Worm (Caenorhabditis elegans): ENCODE data around the gene T10B10.8.

The T10B10.8 gene

DNA sequence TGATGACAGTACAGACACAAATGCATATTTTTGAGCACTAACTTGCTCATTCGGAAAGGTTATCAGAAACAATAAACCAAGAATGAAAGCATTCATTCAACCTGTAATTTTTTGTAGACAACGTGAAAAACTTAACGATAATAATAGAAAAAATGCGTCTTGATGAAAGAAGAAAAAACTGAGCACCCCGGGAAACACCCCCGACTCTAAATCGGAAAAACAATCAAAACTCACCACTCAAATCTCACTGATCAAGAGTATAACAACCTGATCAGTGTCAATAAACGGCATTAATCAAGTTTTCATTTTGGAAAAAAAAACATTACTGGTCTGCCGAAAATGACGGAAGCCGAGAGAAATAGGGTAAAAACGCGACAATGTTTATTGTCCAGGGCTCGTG lies at the start of gene T10B10.8:
Gene T10B10.8 (minus strand): TSS at position 101 of the 400 bp plus-strand sequence.
- TF ChIP-seq pha-4 (tag; optimal IDR thresholded peaks at IDR 0.05) (peak; percentile 40), zag-1 (tag; optimal IDR thresholded peaks at IDR 0.05) (no peak), snpc-4 (tag; optimal IDR thresholded peaks at IDR 0.05) (no peak), jun-1 (tag; optimal IDR thresholded peaks at IDR 0.05) (no peak)

DNA sequence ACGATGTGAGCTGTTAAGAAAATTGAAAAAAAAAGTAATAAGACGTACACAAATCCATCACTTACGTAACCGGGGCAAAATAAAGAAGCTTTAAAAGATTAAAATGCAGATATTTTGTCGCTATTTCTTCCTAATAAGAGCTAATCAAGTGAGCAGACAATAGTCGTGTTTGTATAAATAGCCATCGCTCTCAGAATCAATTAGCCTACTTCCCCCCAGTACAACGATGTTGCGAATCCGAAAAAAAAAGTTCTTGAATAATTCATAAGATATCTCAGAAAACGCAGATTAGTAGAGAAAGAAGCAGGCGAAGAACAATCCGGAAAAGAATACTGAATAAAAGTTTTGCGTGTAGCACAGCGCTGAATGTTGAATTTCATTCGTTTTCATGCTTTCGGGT lies 49.2 kb upstream of the T10B10.8 start:
- TF ChIP-seq eor-1 (tag; optimal IDR thresholded peaks at IDR 0.05) (no peak), ztf-4 (tag; optimal IDR thresholded peaks at IDR 0.05) (no peak), daf-12 (tag; optimal IDR thresholded peaks at IDR 0.05) (no peak), hmg-11 (tag; optimal IDR thresholded peaks at IDR 0.05) (no peak), ama-1 (optimal IDR thresholded peaks at IDR 0.05) (no peak), fkh-2 (tag; optimal IDR thresholded peaks at IDR 0.05) (no peak), elt-2 (tag; optimal IDR thresholded peaks at IDR 0.05) (no peak), egl-5 (tag; optimal IDR thresholded peaks at IDR 0.05) (no peak), ZK546.5 (tag; optimal IDR thresholded peaks at IDR 0.05) (no peak), ztf-11 (tag; optimal IDR thresholded peaks at IDR 0.05) (no peak), jun-1 (tag; optimal IDR thresholded peaks at IDR 0.05) (no peak), pha-4 (tag; optimal IDR thresholded peaks at IDR 0.05) (no peak), mdl-1 (tag; optimal IDR thresholded peaks at IDR 0.05) (no peak), mml-1 (tag; optimal IDR thresholded peaks at IDR 0.05) (no peak), snpc-4 (tag; optimal IDR thresholded peaks at IDR 0.05) (no peak), unc-39 (tag; optimal IDR thresholded peaks at IDR 0.05) (no peak), fkh-10 (GFP tag; optimal IDR thresholded peaks at IDR 0.05) (no peak), nhr-77 (tag; optimal IDR thresholded peaks at IDR 0.05) (no peak)

DNA sequence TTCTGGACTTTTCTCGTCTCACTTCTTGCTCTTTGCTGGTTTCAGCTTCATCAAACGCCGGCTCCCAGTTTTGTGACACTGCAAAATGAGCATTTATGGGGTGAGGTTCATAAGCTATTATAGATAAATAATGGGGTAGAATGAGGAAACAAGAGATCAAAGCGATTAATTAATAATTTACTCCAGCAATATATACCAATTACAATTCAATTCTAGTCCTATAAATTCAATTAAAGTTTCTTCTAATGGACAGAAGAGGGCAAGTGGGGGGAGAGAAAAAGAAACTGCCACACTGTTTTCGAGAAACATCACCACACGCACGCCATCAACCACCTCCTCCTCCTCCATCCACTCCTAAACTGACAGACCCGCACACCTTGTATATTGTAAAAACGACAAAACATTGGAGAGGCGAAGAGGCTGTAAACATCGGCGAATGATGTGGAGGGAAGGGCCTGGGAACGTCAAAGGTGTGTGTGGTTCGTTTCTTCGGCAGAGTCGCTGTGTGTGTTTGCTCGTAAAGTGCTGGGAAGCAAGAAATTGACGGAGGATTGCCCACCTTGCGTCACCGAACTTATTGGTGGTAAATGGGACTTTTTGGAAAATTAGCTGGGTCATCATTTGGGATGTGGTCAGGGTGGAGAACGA lies 47.3 kb upstream of the T10B10.8 start, which contains the start of the genes H03A11.13 and famk-1:
Gene H03A11.13 (minus strand): TSS at position 51 of the 648 bp plus-strand sequence.
Gene famk-1 (minus strand): TSS at position 78 of the 648 bp plus-strand sequence.
- TF ChIP-seq skn-1 (tag; optimal IDR thresholded peaks at IDR 0.05) (no peak), elt-2 (tag; optimal IDR thresholded peaks at IDR 0.05) (no peak), ceh-9 (tag; optimal IDR thresholded peaks at IDR 0.05) (no peak), pha-4 (tag; optimal IDR thresholded peaks at IDR 0.05) (peak; percentile 19)

DNA sequence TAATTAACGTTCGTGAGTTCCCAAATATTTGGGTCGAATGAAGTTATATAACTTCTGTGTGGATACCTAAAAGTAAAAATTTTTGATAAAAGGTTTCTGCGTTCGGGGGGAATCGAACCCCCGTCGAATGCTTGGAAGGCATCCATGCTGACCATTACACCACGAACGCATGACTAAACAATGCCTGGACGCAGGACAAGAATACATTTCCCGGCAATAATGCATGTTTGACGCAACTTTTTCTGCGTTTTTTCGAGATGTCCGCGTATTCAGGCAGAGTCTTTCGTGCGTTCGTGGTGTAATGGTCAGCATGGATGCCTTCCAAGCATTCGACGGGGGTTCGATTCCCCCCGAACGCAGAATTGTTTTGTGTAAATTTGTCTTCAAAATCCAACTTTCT lies 34.7 kb upstream of the T10B10.8 start:
- TF ChIP-seq R02D3.7 (tag; optimal IDR thresholded peaks at IDR 0.05) (no peak), tbx-2 (tag; optimal IDR thresholded peaks at IDR 0.05) (peak; percentile 73), lin-39 (tag; optimal IDR thresholded peaks at IDR 0.05) (peak; percentile 47), nhr-11 (tag; optimal IDR thresholded peaks at IDR 0.05) (no peak), nfya-1 (tag; optimal IDR thresholded peaks at IDR 0.05; ENCODE audit: insufficient read depth) (peak; percentile 51), sea-2 (GFP tag; optimal IDR thresholded peaks at IDR 0.05) (no peak), nhr-237 (tag; optimal IDR thresholded peaks at IDR 0.05) (no peak), egl-5 (tag; optimal IDR thresholded peaks at IDR 0.05) (peak; percentile 52), ztf-4 (tag; optimal IDR thresholded peaks at IDR 0.05) (no peak), ZK546.5 (tag; optimal IDR thresholded peaks at IDR 0.05) (no peak), mml-1 (tag; optimal IDR thresholded peaks at IDR 0.05) (no peak), aly-2 (tag; optimal IDR thresholded peaks at IDR 0.05) (no peak), elt-2 (tag; optimal IDR thresholded peaks at IDR 0.05) (peak; percentile 57), nhr-28 (tag; optimal IDR thresholded peaks at IDR 0.05) (peak; percentile 13), mdl-1 (tag; optimal IDR thresholded peaks at IDR 0.05) (no peak), daf-12 (tag; optimal IDR thresholded peaks at IDR 0.05) (no peak), pqm-1 (tag; optimal IDR thresholded peaks at IDR 0.05) (peak; percentile 73), snpc-4 (tag; optimal IDR thresholded peaks at IDR 0.05) (peak; percentile 13), lin-15B (tag; optimal IDR thresholded peaks at IDR 0.05) (no peak), ceh-9 (tag; optimal IDR thresholded peaks at IDR 0.05) (no peak), egl-27 (tag; optimal IDR thresholded peaks at IDR 0.05) (no peak), lsy-12 (tag; optimal IDR thresholded peaks at IDR 0.05) (peak; percentile 63), zag-1 (tag; optimal IDR thresholded peaks at IDR 0.05) (no peak), nhr-12 (tag; optimal IDR thresholded peaks at IDR 0.05) (no peak), ceh-16 (tag; optimal IDR thresholded peaks at IDR 0.05) (no peak), nhr-67 (tag; optimal IDR thresholded peaks at IDR 0.05) (no peak), fkh-10 (GFP tag; optimal IDR thresholded peaks at IDR 0.05) (no peak), nhr-76 (tag; optimal IDR thresholded peaks at IDR 0.05) (no peak), ama-1 (optimal IDR thresholded peaks at IDR 0.05) (no peak), unc-39 (tag; optimal IDR thresholded peaks at IDR 0.05) (no peak), elt-1 (tag; optimal IDR thresholded peaks at IDR 0.05) (no peak), nhr-77 (tag; optimal IDR thresholded peaks at IDR 0.05) (peak; percentile 5), elt-3 (tag; optimal IDR thresholded peaks at IDR 0.05) (peak in 1 of 3 experiments; percentile 44), fkh-2 (tag; optimal IDR thresholded peaks at IDR 0.05) (no peak), ceh-82 (tag; optimal IDR thresholded peaks at IDR 0.05) (peak; percentile 35), pha-4 (tag; optimal IDR thresholded peaks at IDR 0.05) (peak; percentile 25), skn-1 (tag; optimal IDR thresholded peaks at IDR 0.05) (peak; percentile 40), fos-1 (tag; optimal IDR thresholded peaks at IDR 0.05) (no peak), eor-1 (tag; optimal IDR thresholded peaks at IDR 0.05) (no peak), nhr-43 (tag; optimal IDR thresholded peaks at IDR 0.05; ENCODE audit: poor library complexity, severe bottlenecking) (peak; percentile 82), ztf-11 (tag; optimal IDR thresholded peaks at IDR 0.05) (no peak), unc-62 (GFP tag; optimal IDR thresholded peaks at IDR 0.05) (peak; percentile 32)
